Worm (Caenorhabditis elegans) whole organism, L4 larva: ENCODE results near the gene srbc-58.

Source experiments
- jun-1 ChIP-seq: fragments of 150-350 bp; optimal IDR thresholded peaks from 2 replicates; lab custom pipeline; 2014; ENCODE audit warnings: missing biosample characterization, missing genetic modification reagents, missing genetic modification characterization
- skn-1 ChIP-seq: fragments of 150-350 bp; optimal IDR thresholded peaks from 2 replicates; lab custom pipeline; 2014; ENCODE audit warnings: missing biosample characterization, missing genetic modification characterization
- snpc-4 ChIP-seq: fragments of 150-350 bp; optimal IDR thresholded peaks from 2 replicates; lab custom pipeline; 2014; ENCODE audit warnings: missing biosample characterization, missing genetic modification characterization

- no peak for TF ChIP-seq jun-1 (tag; lab: Kevin White, UChicago)
- TF ChIP-seq skn-1: no peak
- no peak for TF ChIP-seq snpc-4 (tag; lab: Kevin White, UChicago)
Observed at ce11 chrV:756169-756568, 18.6 kb upstream of the srbc-58 start, which contains the start of gene str-20.
